In the genomic region with DNA sequence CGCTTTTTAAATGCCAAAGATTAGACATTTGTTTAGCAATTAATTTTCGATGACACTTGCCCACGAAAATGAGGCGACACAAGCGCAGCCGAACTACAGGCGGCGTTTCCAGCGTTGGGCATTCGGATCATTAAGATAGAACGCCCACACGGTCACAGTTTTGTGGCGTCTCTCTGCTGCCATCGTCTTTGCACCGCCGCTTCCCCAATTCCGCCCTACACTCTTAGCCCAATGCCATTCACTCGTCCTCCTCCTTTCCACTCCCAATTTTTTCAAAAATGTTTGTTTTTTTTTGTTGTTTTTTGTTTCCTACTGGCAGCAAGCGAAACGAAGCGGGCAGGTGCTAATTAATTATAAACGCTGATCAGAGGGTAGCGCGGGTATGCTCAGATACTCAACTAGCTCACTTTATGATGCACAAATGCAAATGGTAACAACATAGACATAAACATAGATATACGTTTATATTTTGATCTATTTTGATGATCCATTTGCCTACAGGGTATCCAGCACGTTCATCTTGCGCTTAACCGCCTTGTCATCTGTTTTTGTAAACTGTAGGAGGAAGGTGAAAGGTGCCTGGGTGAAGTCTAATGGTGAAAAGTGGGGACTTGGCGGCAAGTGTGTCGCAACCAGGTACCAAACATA, we compare ENCODE assay signal across 1 fruit fly cellular context.
TF ChIP-seq lines count a peak whose summit lies in the region.

No protein-coding gene starts in this region.

TF ChIP-seq in whole organism, embryonic, 481 proteins besides CTCF, POLR2A, EP300 and RAD21 (continued from another document and continues in another):
- peak; percentile 41 for TF ChIP-seq Myb (GFP tag; optimal IDR thresholded peaks at IDR 0.05; lab: Kevin White, UChicago)
- peak; percentile 48 for TF ChIP-seq CG1792 (GFP tag; optimal IDR thresholded peaks at IDR 0.05; lab: Kevin White, UChicago)
- TF ChIP-seq HmgD (GFP tag; optimal IDR thresholded peaks at IDR 0.05; lab: Kevin White, UChicago) = peak; percentile 46
- TF ChIP-seq zen2 (GFP tag; IDR thresholded peaks at IDR 0.05; lab: Robert Waterston, UW; ENCODE audit: partially characterized antibody) = no peak
- no peak for TF ChIP-seq Dref (GFP tag; IDR thresholded peaks at IDR 0.05; lab: Robert Waterston, UW)
- peak; percentile 83 for TF ChIP-seq CG17328 (GFP tag; IDR thresholded peaks at IDR 0.05; lab: Robert Waterston, UW)
- TF ChIP-seq en (GFP tag; optimal IDR thresholded peaks at IDR 0.05; lab: Kevin White, UChicago) = peak; percentile 48
- peak; percentile 76 for TF ChIP-seq slou (GFP tag; optimal IDR thresholded peaks at IDR 0.05; lab: Kevin White, UChicago)
- peak; percentile 76 for TF ChIP-seq D19A (tag; optimal IDR thresholded peaks at IDR 0.05; lab: Kevin White, UChicago)
- TF ChIP-seq CG1832 (GFP tag; optimal IDR thresholded peaks at IDR 0.05; lab: Kevin White, UChicago) = no peak
- TF ChIP-seq CG8089 (GFP tag; optimal IDR thresholded peaks at IDR 0.05; lab: Kevin White, UChicago) = peak; percentile 73
- peak; percentile 65 for TF ChIP-seq crc (GFP tag; optimal IDR thresholded peaks at IDR 0.05; lab: Kevin White, UChicago)
- peak; percentile 82 for TF ChIP-seq jumu (GFP tag; optimal IDR thresholded peaks at IDR 0.05; lab: Kevin White, UChicago)
- peak; percentile 62 for TF ChIP-seq CG17385 (GFP tag; optimal IDR thresholded peaks at IDR 0.05; lab: Kevin White, UChicago)
- TF ChIP-seq Usf (GFP tag; optimal IDR thresholded peaks at IDR 0.05; lab: Kevin White, UChicago) = peak; percentile 17
- TF ChIP-seq CHES-1-like (GFP tag; optimal IDR thresholded peaks at IDR 0.05; lab: Kevin White, UChicago) = peak; percentile 18
- TF ChIP-seq dimm (GFP tag; IDR thresholded peaks at IDR 0.05; lab: Robert Waterston, UW) = peak; percentile 45; the same call in 1 of the 2 replicates
- peak; percentile 86 for TF ChIP-seq sisA (GFP tag; IDR thresholded peaks at IDR 0.05; lab: Robert Waterston, UW)
- TF ChIP-seq MBD-R2 (GFP tag; IDR thresholded peaks at IDR 0.05; lab: Robert Waterston, UW) = peak; percentile 40; the same call in 1 of the 2 replicates
- peak; percentile 6 for TF ChIP-seq NC2α (GFP tag; optimal IDR thresholded peaks at IDR 0.05; lab: Kevin White, UChicago)
- TF ChIP-seq Atf-2 (GFP tag; optimal IDR thresholded peaks at IDR 0.05; lab: Kevin White, UChicago) = peak; percentile 30
- peak; percentile 12 for TF ChIP-seq fu2 (GFP tag; optimal IDR thresholded peaks at IDR 0.05; lab: Kevin White, UChicago)
- no peak for TF ChIP-seq kni (GFP tag; optimal IDR thresholded peaks at IDR 0.05; lab: Kevin White, UChicago)
- peak; percentile 85 for TF ChIP-seq CG6689 (GFP tag; IDR thresholded peaks at IDR 0.05; lab: Robert Waterston, UW)
- TF ChIP-seq chif (GFP tag; optimal IDR thresholded peaks at IDR 0.05; lab: Kevin White, UChicago) = peak; percentile 72 to 87
- peak; percentile 84 for TF ChIP-seq slbo (GFP tag; IDR thresholded peaks at IDR 0.05; lab: Robert Waterston, UW)
- TF ChIP-seq D19B (GFP tag; optimal IDR thresholded peaks at IDR 0.05; lab: Kevin White, UChicago) = peak; percentile 92
- peak; percentile 71; the same call in 1 of the 2 replicates for TF ChIP-seq CG1024 (GFP tag; IDR thresholded peaks at IDR 0.05; lab: Robert Waterston, UW)
- peak; percentile 35 for TF ChIP-seq CG15514 (GFP tag; optimal IDR thresholded peaks at IDR 0.05; lab: Kevin White, UChicago)
- TF ChIP-seq CG43689 (GFP tag; IDR thresholded peaks at IDR 0.05; lab: Robert Waterston, UW) = no peak
- no peak for TF ChIP-seq Dll (GFP tag; IDR thresholded peaks at IDR 0.05; lab: Robert Waterston, UW; ENCODE audit: partially characterized antibody)
- peak; percentile 68 for TF ChIP-seq CG17612 (GFP tag; IDR thresholded peaks at IDR 0.05; lab: Robert Waterston, UW)
- peak; percentile 74 for TF ChIP-seq Gsc (GFP tag; IDR thresholded peaks at IDR 0.05; lab: Robert Waterston, UW)
- peak; percentile 49 for TF ChIP-seq CG15011 (GFP tag; optimal IDR thresholded peaks at IDR 0.05; lab: Kevin White, UChicago)
- TF ChIP-seq Hmx (GFP tag; optimal IDR thresholded peaks at IDR 0.05; lab: Kevin White, UChicago) = no peak
- no peak for TF ChIP-seq Nf-YB (GFP tag; optimal IDR thresholded peaks at IDR 0.05; lab: Kevin White, UChicago)
- peak; percentile 32 for TF ChIP-seq CG4707 (GFP tag; optimal IDR thresholded peaks at IDR 0.05; lab: Kevin White, UChicago)
- peak; percentile 53 for TF ChIP-seq CG3407 (GFP tag; optimal IDR thresholded peaks at IDR 0.05; lab: Kevin White, UChicago)
- no peak for TF ChIP-seq fru (optimal IDR thresholded peaks at IDR 0.05; lab: Kevin White, UChicago)
- no peak for TF ChIP-seq pita (GFP tag; optimal IDR thresholded peaks at IDR 0.05; lab: Kevin White, UChicago)
- no peak for TF ChIP-seq Dfd (GFP tag; optimal IDR thresholded peaks at IDR 0.05; lab: Kevin White, UChicago)
- TF ChIP-seq ind (GFP tag; optimal IDR thresholded peaks at IDR 0.05; lab: Kevin White, UChicago) = peak; percentile 78
- peak; percentile 66 for TF ChIP-seq NfI (GFP tag; optimal IDR thresholded peaks at IDR 0.05; lab: Kevin White, UChicago)
- TF ChIP-seq hkb (optimal IDR thresholded peaks at IDR 0.05; lab: Kevin White, UChicago) = no peak
- TF ChIP-seq hkb (GFP tag; IDR thresholded peaks at IDR 0.05; lab: Robert Waterston, UW) = peak; percentile 81
- peak; percentile 66 for TF ChIP-seq gro (GFP tag; optimal IDR thresholded peaks at IDR 0.05; lab: Kevin White, UChicago)
- peak; percentile 83 for TF ChIP-seq CG14014 (GFP tag; IDR thresholded peaks at IDR 0.05; lab: Robert Waterston, UW)
- TF ChIP-seq CG4854 (GFP tag; optimal IDR thresholded peaks at IDR 0.05; lab: Kevin White, UChicago) = peak; percentile 50
- peak; percentile 66 for TF ChIP-seq CG10267 (tag; optimal IDR thresholded peaks at IDR 0.05; lab: Kevin White, UChicago)
- peak; percentile 80 for TF ChIP-seq gem (tag; optimal IDR thresholded peaks at IDR 0.05; lab: Kevin White, UChicago)
- peak; percentile 11 for TF ChIP-seq emc (GFP tag; optimal IDR thresholded peaks at IDR 0.05; lab: Kevin White, UChicago)
- TF ChIP-seq CG6272 (GFP tag; IDR thresholded peaks at IDR 0.05; lab: Robert Waterston, UW) = peak; percentile 59
- TF ChIP-seq CG16815 (GFP tag; optimal IDR thresholded peaks at IDR 0.05; lab: Kevin White, UChicago) = peak; percentile 55
- TF ChIP-seq HmgZ (tag; optimal IDR thresholded peaks at IDR 0.05; lab: Kevin White, UChicago) = peak; percentile 42
- peak; percentile 63; the same call in 1 of the 2 replicates for TF ChIP-seq CG8765 (GFP tag; IDR thresholded peaks at IDR 0.05; lab: Robert Waterston, UW)
- peak; percentile 67 for TF ChIP-seq CG15601 (tag; optimal IDR thresholded peaks at IDR 0.05; lab: Kevin White, UChicago)
- peak; percentile 43 for TF ChIP-seq tio (GFP tag; optimal IDR thresholded peaks at IDR 0.05; lab: Kevin White, UChicago)
- no peak for TF ChIP-seq Opbp (GFP tag; IDR thresholded peaks at IDR 0.05; lab: Robert Waterston, UW; ENCODE audit: partially characterized antibody)
- TF ChIP-seq Sin3A (optimal IDR thresholded peaks at IDR 0.05; lab: Kevin White, UChicago) = no peak
- TF ChIP-seq CG17361 (GFP tag; IDR thresholded peaks at IDR 0.05; lab: Robert Waterston, UW) = peak; percentile 85
- peak; percentile 9 for TF ChIP-seq CG4282 (GFP tag; optimal IDR thresholded peaks at IDR 0.05; lab: Kevin White, UChicago)
- TF ChIP-seq knrl (GFP tag; IDR thresholded peaks at IDR 0.05; lab: Robert Waterston, UW; ENCODE audit: partially characterized antibody) = no peak
- TF ChIP-seq tup (GFP tag; optimal IDR thresholded peaks at IDR 0.05; lab: Kevin White, UChicago) = peak; percentile 58
- peak; percentile 87 for TF ChIP-seq CG17359 (tag; optimal IDR thresholded peaks at IDR 0.05; lab: Kevin White, UChicago)
- peak; percentile 82 for TF ChIP-seq Aef1 (GFP tag; IDR thresholded peaks at IDR 0.05; lab: Robert Waterston, UW)
- TF ChIP-seq Sox102F (GFP tag; optimal IDR thresholded peaks at IDR 0.05; lab: Kevin White, UChicago) = peak; percentile 86
- peak; percentile 77 for TF ChIP-seq phol (tag; optimal IDR thresholded peaks at IDR 0.05; lab: Kevin White, UChicago)
- peak; percentile 32 for TF ChIP-seq disco-r (GFP tag; optimal IDR thresholded peaks at IDR 0.05; lab: Kevin White, UChicago)
- peak in 1 of 3 experiments; percentile 43 for TF ChIP-seq lola (GFP tag; optimal IDR thresholded peaks at IDR 0.05; lab: Kevin White, UChicago)
- TF ChIP-seq CG4617 (GFP tag; optimal IDR thresholded peaks at IDR 0.05; lab: Kevin White, UChicago; ENCODE audit: borderline replicate concordance) = peak; percentile 32
- TF ChIP-seq CG13775 (GFP tag; optimal IDR thresholded peaks at IDR 0.05; lab: Kevin White, UChicago) = peak; percentile 58
- TF ChIP-seq CG32772 (GFP tag; IDR thresholded peaks at IDR 0.05; lab: Robert Waterston, UW) = peak; percentile 83
- TF ChIP-seq CG11504 (tag; optimal IDR thresholded peaks at IDR 0.05; lab: Kevin White, UChicago) = peak; percentile 79
- TF ChIP-seq pan (optimal IDR thresholded peaks at IDR 0.05; lab: Kevin White, UChicago) = peak in 1 of 2 experiments; percentile 6
- TF ChIP-seq pan (GFP tag; optimal IDR thresholded peaks at IDR 0.05 in 1 of 2, IDR thresholded peaks at IDR 0.05 in 1 of 2) = peak; percentile 39 to 86
- no peak for TF ChIP-seq CG14965 (GFP tag; optimal IDR thresholded peaks at IDR 0.05; lab: Kevin White, UChicago; ENCODE audit: borderline replicate concordance)
- TF ChIP-seq CG8924 (tag; optimal IDR thresholded peaks at IDR 0.05; lab: Kevin White, UChicago) = peak; percentile 68
- no peak for TF ChIP-seq sima (GFP tag; optimal IDR thresholded peaks at IDR 0.05; lab: Kevin White, UChicago)
- TF ChIP-seq stc (GFP tag; IDR thresholded peaks at IDR 0.05; lab: Robert Waterston, UW) = peak; percentile 75
- peak; percentile 70 for TF ChIP-seq Oli (tag; optimal IDR thresholded peaks at IDR 0.05; lab: Kevin White, UChicago)
- peak; percentile 80 for TF ChIP-seq pum (GFP tag; optimal IDR thresholded peaks at IDR 0.05; lab: Kevin White, UChicago)
- peak; percentile 47 for TF ChIP-seq CG12942 (GFP tag; optimal IDR thresholded peaks at IDR 0.05; lab: Kevin White, UChicago)
- peak; percentile 27 for TF ChIP-seq ftz-f1 (GFP tag; optimal IDR thresholded peaks at IDR 0.05; lab: Kevin White, UChicago)
- peak; percentile 84 for TF ChIP-seq dmrt99B (tag; optimal IDR thresholded peaks at IDR 0.05; lab: Kevin White, UChicago)
- TF ChIP-seq Hand (GFP tag; optimal IDR thresholded peaks at IDR 0.05; lab: Kevin White, UChicago) = no peak
- no peak for TF ChIP-seq Elba2 (GFP tag; optimal IDR thresholded peaks at IDR 0.05; lab: Kevin White, UChicago)
- TF ChIP-seq fd3F (GFP tag; optimal IDR thresholded peaks at IDR 0.05; lab: Kevin White, UChicago) = peak; percentile 47
- peak; percentile 73 to 83 for TF ChIP-seq Pdp1 (GFP tag; optimal IDR thresholded peaks at IDR 0.05; lab: Kevin White, UChicago)
- peak; percentile 80; the same call in 2 of the 3 replicates for TF ChIP-seq Mrtf (GFP tag; IDR thresholded peaks at IDR 0.05; lab: Robert Waterston, UW)
- TF ChIP-seq ase (GFP tag; IDR thresholded peaks at IDR 0.05; lab: Robert Waterston, UW) = peak; percentile 80; the same call in 2 of the 3 replicates
- peak; percentile 98 for TF ChIP-seq sens (GFP tag; lab: Kevin White, UChicago)
- TF ChIP-seq Fer2 (tag; optimal IDR thresholded peaks at IDR 0.05; lab: Kevin White, UChicago) = peak; percentile 11
- TF ChIP-seq CG13287 (GFP tag; IDR thresholded peaks at IDR 0.05; lab: Robert Waterston, UW; ENCODE audit: partially characterized antibody) = no peak
- TF ChIP-seq chinmo (GFP tag; IDR thresholded peaks at IDR 0.05; lab: Robert Waterston, UW; ENCODE audit: partially characterized antibody) = no peak
- no peak for TF ChIP-seq psq (GFP tag; optimal IDR thresholded peaks at IDR 0.05; lab: Kevin White, UChicago)
- TF ChIP-seq Lim3 (GFP tag; IDR thresholded peaks at IDR 0.05; lab: Robert Waterston, UW) = peak; percentile 58; the same call in 1 of the 2 replicates
- peak; percentile 48 for TF ChIP-seq gcm2 (GFP tag; optimal IDR thresholded peaks at IDR 0.05; lab: Kevin White, UChicago)
- TF ChIP-seq abd-A (tag; optimal IDR thresholded peaks at IDR 0.05; lab: Kevin White, UChicago) = no peak
- no peak for TF ChIP-seq inv (GFP tag; IDR thresholded peaks at IDR 0.05; lab: Robert Waterston, UW; ENCODE audit: partially characterized antibody)
- peak; percentile 69 for TF ChIP-seq CG6813 (GFP tag; optimal IDR thresholded peaks at IDR 0.05; lab: Kevin White, UChicago)
- TF ChIP-seq Max (GFP tag; optimal IDR thresholded peaks at IDR 0.05; lab: Kevin White, UChicago) = peak; percentile 47
- peak; percentile 71 for TF ChIP-seq CG18764 (GFP tag; optimal IDR thresholded peaks at IDR 0.05; lab: Kevin White, UChicago)
- TF ChIP-seq CG12155 (GFP tag; optimal IDR thresholded peaks at IDR 0.05; lab: Kevin White, UChicago) = peak; percentile 63
- TF ChIP-seq klu (GFP tag; IDR thresholded peaks at IDR 0.05; lab: Robert Waterston, UW) = peak; percentile 75
- peak; percentile 20 for TF ChIP-seq luna (GFP tag; optimal IDR thresholded peaks at IDR 0.05; lab: Kevin White, UChicago)
- TF ChIP-seq ap (GFP tag; IDR thresholded peaks at IDR 0.05; lab: Robert Waterston, UW) = peak; percentile 76
- TF ChIP-seq scrt (GFP tag; optimal IDR thresholded peaks at IDR 0.05; lab: Kevin White, UChicago) = peak; percentile 38
- TF ChIP-seq CG4404 (GFP tag; IDR thresholded peaks at IDR 0.05; lab: Robert Waterston, UW) = peak; percentile 66
- peak; percentile 77 for TF ChIP-seq tx (GFP tag; optimal IDR thresholded peaks at IDR 0.05; lab: Kevin White, UChicago)
- peak; percentile 73 for TF ChIP-seq lab (GFP tag; optimal IDR thresholded peaks at IDR 0.05; lab: Kevin White, UChicago)
- peak; percentile 57 for TF ChIP-seq trem (tag; optimal IDR thresholded peaks at IDR 0.05; lab: Kevin White, UChicago)
- peak; percentile 74; the same call in 1 of the 2 replicates for TF ChIP-seq dati (GFP tag; IDR thresholded peaks at IDR 0.05; lab: Robert Waterston, UW)
- TF ChIP-seq sens-2 (GFP tag; IDR thresholded peaks at IDR 0.05; lab: Robert Waterston, UW) = peak; percentile 76
- TF ChIP-seq croc (GFP tag; conservative IDR thresholded peaks at IDR 0.05; lab: Robert Waterston, UW) = peak; percentile 74
- peak; percentile 16 for TF ChIP-seq run (tag; optimal IDR thresholded peaks at IDR 0.05; lab: Kevin White, UChicago)
- peak; percentile 74 for TF ChIP-seq rib (GFP tag; IDR thresholded peaks at IDR 0.05; lab: Robert Waterston, UW)
- TF ChIP-seq ro (GFP tag; IDR thresholded peaks at IDR 0.05; lab: Robert Waterston, UW) = peak; percentile 33; the same call in 1 of the 2 replicates
- peak; percentile 76 for TF ChIP-seq Oaz (GFP tag; IDR thresholded peaks at IDR 0.05; lab: Robert Waterston, UW)
- TF ChIP-seq lmd (GFP tag; IDR thresholded peaks at IDR 0.05; lab: Robert Waterston, UW) = peak; percentile 84
- no peak for TF ChIP-seq CG10431 (GFP tag; optimal IDR thresholded peaks at IDR 0.05; lab: Kevin White, UChicago)
- TF ChIP-seq CG31224 (GFP tag; IDR thresholded peaks at IDR 0.05; lab: Robert Waterston, UW) = peak; percentile 69
- peak; percentile 66 for TF ChIP-seq eyg (GFP tag; optimal IDR thresholded peaks at IDR 0.05; lab: Kevin White, UChicago)
